Fruit fly (Drosophila melanogaster) whole organism, pupa: ENCODE measurements around the gene CG31248.

Experiments used
- CG10348 ChIP-seq: fragments of 200-800 bp; sonication (Bioruptor generic); IDR thresholded peaks from 2 replicates; pipeline ENCODE4 v1.3.6; 2022; ENCODE audit warnings: missing biosample characterization, missing genetic modification characterization
- CG12605 ChIP-seq: fragments of 200-800 bp; sonication (Bioruptor generic); IDR thresholded peaks from 2 replicates; pipeline ENCODE4 v1.3.6; 2022; ENCODE audit warnings: missing biosample characterization, missing genetic modification characterization
- CG13204 ChIP-seq: fragments of 200-800 bp; sonication (Bioruptor generic); optimal IDR thresholded peaks from 2 replicates; lab custom pipeline; 2018; ENCODE audit warnings: missing biosample characterization, mild to moderate bottlenecking, missing genetic modification characterization, moderate library complexity
- CG14655 ChIP-seq: fragments of 200-800 bp; sonication (Bioruptor generic); optimal IDR thresholded peaks from 3 replicates; lab custom pipeline; 2017; ENCODE audit warnings: mild to moderate bottlenecking, missing biosample characterization, missing genetic modification reagents, missing genetic modification characterization
- CG15710 ChIP-seq: fragments of 200-800 bp; sonication (Bioruptor generic); optimal IDR thresholded peaks from 2 replicates; lab custom pipeline; 2018; ENCODE audit warnings: missing biosample characterization, mild to moderate bottlenecking, missing genetic modification characterization, moderate library complexity
- CG17806 ChIP-seq: fragments of 200-800 bp; sonication (Bioruptor generic); optimal IDR thresholded peaks from 2 replicates; lab custom pipeline; 2018; ENCODE audit warnings: missing biosample characterization, mild to moderate bottlenecking, missing genetic modification characterization, moderate library complexity
- CG32121 ChIP-seq: fragments of 200-800 bp; sonication (Bioruptor generic); IDR thresholded peaks from 2 replicates; pipeline ENCODE4 v1.3.6; 2022; ENCODE audit warnings: missing biosample characterization, missing genetic modification characterization
- CG34367 ChIP-seq: fragments of 200-800 bp; sonication (Bioruptor generic); optimal IDR thresholded peaks from 2 replicates; lab custom pipeline; 2018; ENCODE audit warnings: missing biosample characterization, mild to moderate bottlenecking, missing genetic modification characterization
- CG4496 ChIP-seq: fragments of 200-800 bp; sonication (Bioruptor generic); IDR thresholded peaks from 3 replicates; pipeline ENCODE4 v1.3.6; 2022; ENCODE audit warnings: missing biosample characterization, missing genetic modification characterization
- CG8159 ChIP-seq: fragments of 200-800 bp; sonication (Bioruptor generic); optimal IDR thresholded peaks from 3 replicates; lab custom pipeline; 2018; ENCODE audit warnings: missing biosample characterization, mild to moderate bottlenecking, missing genetic modification characterization, moderate library complexity
- CG8301 ChIP-seq: fragments of 200-800 bp; sonication (Bioruptor generic); optimal IDR thresholded peaks from 2 replicates; lab custom pipeline; 2018; ENCODE audit warnings: missing biosample characterization, mild to moderate bottlenecking, missing genetic modification characterization
- CG9948 ChIP-seq: fragments of 200-800 bp; sonication (Bioruptor generic); optimal IDR thresholded peaks from 2 replicates; lab custom pipeline; 2018; ENCODE audit warnings: missing biosample characterization, mild to moderate bottlenecking, missing genetic modification characterization, moderate library complexity
- D1 ChIP-seq: fragments of 200-800 bp; sonication (Bioruptor generic); optimal IDR thresholded peaks from 2 replicates; lab custom pipeline; 2018; ENCODE audit warnings: missing biosample characterization, mild to moderate bottlenecking, missing genetic modification characterization, moderate library complexity
- EcR ChIP-seq: fragments of 200-800 bp; sonication (Bioruptor generic); optimal IDR thresholded peaks from 3 replicates; lab custom pipeline; 2019; ENCODE audit warnings: missing biosample characterization, missing genetic modification characterization, mild to moderate bottlenecking, moderate library complexity, missing genetic modification reagents
- Ets98B ChIP-seq: fragments of 200-800 bp; sonication (Bioruptor generic); IDR thresholded peaks from 2 replicates; pipeline ENCODE4 v1.3.6; 2022; ENCODE audit warnings: missing biosample characterization, missing genetic modification characterization
- Pif1A ChIP-seq: fragments of 200-800 bp; sonication (Bioruptor generic); optimal IDR thresholded peaks from 3 replicates; lab custom pipeline; 2016; ENCODE audit warnings: missing biosample characterization, missing genetic modification characterization
- Pif1B ChIP-seq: fragments of 200-800 bp; sonication (Bioruptor generic); optimal IDR thresholded peaks from 3 replicates; lab custom pipeline; 2016; ENCODE audit warnings: missing biosample characterization, missing genetic modification characterization
- Snoo ChIP-seq: fragments of 200-800 bp; sonication (Bioruptor generic); optimal IDR thresholded peaks from 3 replicates; lab custom pipeline; 2017; ENCODE audit warnings: missing biosample characterization, mild to moderate bottlenecking, missing genetic modification characterization, inconsistent platforms
- fd96Ca ChIP-seq: fragments of 200-800 bp; sonication (Bioruptor generic); IDR thresholded peaks from 3 replicates; pipeline ENCODE4 v1.3.6; 2022; ENCODE audit warnings: missing biosample characterization, missing genetic modification characterization
- gl ChIP-seq: fragments of 200-800 bp; sonication (Bioruptor generic); optimal IDR thresholded peaks from 2 replicates; lab custom pipeline; 2018; ENCODE audit warnings: missing biosample characterization, mild to moderate bottlenecking, missing genetic modification characterization
- rn ChIP-seq: fragments of 200-800 bp; sonication (Bioruptor generic); IDR thresholded peaks from 2 replicates; pipeline ENCODE4 v1.3.6; 2022; ENCODE audit warnings: missing biosample characterization, missing genetic modification characterization

CG31248 gene

dm6 chr3R:7089522-7090336 is 39.4 kb upstream of the CG31248 start:
- TF ChIP-seq CG8159 (peak; percentile 32), D1 (tag; lab: Kevin White, UChicago) (no peak), CG4496 (GFP tag; lab: Robert Waterston, UW) (peak; percentile 45; the same call in 1 of the 3 replicates)

dm6 chr3R:7090337-7090830 is 38.7 kb upstream of the CG31248 start:
- no peak for TF ChIP-seq rn (GFP tag; lab: Robert Waterston, UW)
- TF ChIP-seq CG15710 (tag; lab: Kevin White, UChicago), result peak; percentile 10
- peak; percentile 5 for TF ChIP-seq CG17806 (tag; lab: Kevin White, UChicago)
- TF ChIP-seq Ets98B (GFP tag; lab: Robert Waterston, UW), result no peak
- TF ChIP-seq CG32121, result peak; percentile 14; the same call in 1 of the 2 replicates
- TF ChIP-seq Pif1A (GFP tag; lab: Kevin White, UChicago), result peak; percentile 6
- TF ChIP-seq Snoo, result no peak

DNA sequence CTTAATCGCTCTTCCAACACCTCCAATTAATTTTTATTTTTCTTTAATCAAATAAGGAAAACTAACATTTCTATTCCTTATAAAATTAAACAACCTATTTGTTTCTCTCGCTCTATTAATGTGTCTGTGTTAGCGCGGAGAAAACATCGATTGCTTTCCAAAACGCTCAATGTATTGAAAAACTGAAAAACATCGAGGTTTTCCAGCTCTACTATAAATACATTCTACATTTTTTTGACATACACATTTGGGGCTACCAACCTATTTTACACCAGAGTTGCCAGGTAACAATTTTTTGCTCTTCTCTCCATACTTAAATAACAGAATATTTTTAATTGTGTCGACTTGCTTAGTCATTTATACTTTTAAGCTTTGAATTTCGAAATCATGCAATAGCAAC is 37.2 kb upstream of the CG31248 start:
- no peak for TF ChIP-seq rn (GFP tag; lab: Robert Waterston, UW)
- no peak for TF ChIP-seq EcR (GFP tag; lab: Kevin White, UChicago)

- no peak for TF ChIP-seq gl (tag; lab: Kevin White, UChicago)
- 0 out of 3 replicates have a peak, but pooled peaks have one; percentile 11 for TF ChIP-seq CG4496 (GFP tag; lab: Robert Waterston, UW)
- peak; percentile 8 for TF ChIP-seq Pif1B (GFP tag; lab: Kevin White, UChicago)
- TF ChIP-seq CG14655 (GFP tag; lab: Kevin White, UChicago), result no peak
- TF ChIP-seq CG15710 (tag; lab: Kevin White, UChicago), result peak; percentile 27
- TF ChIP-seq CG12605 (GFP tag; lab: Robert Waterston, UW), result 0 out of 2 replicates have a peak, but pooled peaks have one; percentile 21
- no peak for TF ChIP-seq CG32121
- TF ChIP-seq D1 (tag; lab: Kevin White, UChicago), result no peak
- no peak for TF ChIP-seq EcR (GFP tag; lab: Kevin White, UChicago)
- TF ChIP-seq Snoo, result peak; percentile 6
- peak; percentile 31 for TF ChIP-seq CG8159
Measured at dm6 chr3R:7093592-7093991, 35.5 kb upstream of the CG31248 start.

dm6 chr3R:7094368-7094767 is 34.8 kb upstream of the CG31248 start:
- TF ChIP-seq CG32121 (no peak), CG12605 (GFP tag; lab: Robert Waterston, UW) (no peak), CG15710 (tag; lab: Kevin White, UChicago) (no peak), Pif1B (GFP tag; lab: Kevin White, UChicago) (no peak)

DNA sequence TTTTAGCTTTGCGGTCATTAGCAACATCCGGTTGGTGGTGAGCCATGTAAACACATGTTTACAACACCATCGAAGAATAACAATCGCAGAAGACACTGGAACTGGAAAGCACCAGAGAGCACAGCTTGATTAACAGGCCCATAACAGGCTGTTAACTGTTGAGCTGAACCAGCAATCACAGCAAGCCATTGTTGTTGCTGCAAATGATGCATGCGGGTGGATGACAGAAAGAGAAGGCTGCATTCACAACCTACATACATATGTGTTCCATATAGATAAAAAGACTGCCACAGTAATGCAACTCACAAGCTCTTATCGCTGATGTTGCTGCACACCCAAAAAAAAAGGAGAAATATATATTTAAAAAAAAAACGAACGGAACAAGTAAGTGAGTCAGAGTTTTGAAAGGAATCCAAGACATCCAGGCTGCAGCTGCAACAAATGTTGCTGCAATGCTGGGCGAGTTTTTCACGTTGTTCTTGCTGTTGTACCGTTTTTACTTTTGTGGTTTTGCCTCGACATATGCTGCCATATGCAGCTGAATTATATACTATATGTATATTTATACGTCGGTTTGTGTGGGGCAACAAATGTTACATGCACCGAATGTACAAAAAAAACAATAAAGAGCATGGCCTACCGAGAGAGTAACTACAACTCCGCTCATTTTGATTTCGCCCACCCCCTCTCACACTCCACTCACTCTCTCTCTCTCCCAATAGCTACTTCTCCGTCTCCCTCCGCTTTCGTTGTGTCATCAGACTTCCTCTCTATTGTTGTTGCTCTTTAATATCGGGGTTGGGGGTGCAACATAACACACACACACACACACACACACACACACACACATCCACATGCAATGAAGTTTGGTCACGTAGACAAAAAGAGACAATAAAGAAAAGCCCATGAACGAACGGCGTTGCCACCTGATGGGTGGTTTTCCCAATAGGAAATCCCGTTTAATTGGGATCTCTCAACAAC is 26.0 kb upstream of the CG31248 start:
- no peak for TF ChIP-seq CG9948
- no peak for TF ChIP-seq CG34367 (tag; lab: Kevin White, UChicago)
- peak; percentile 17 for TF ChIP-seq CG8159
- TF ChIP-seq CG10348 (GFP tag; lab: Robert Waterston, UW), result no peak
- TF ChIP-seq CG13204 (GFP tag; lab: Kevin White, UChicago), result peak; percentile 10
- TF ChIP-seq Ets98B (GFP tag; lab: Robert Waterston, UW), result peak; percentile 71
- TF ChIP-seq Pif1A (GFP tag; lab: Kevin White, UChicago), result peak; percentile 21
- no peak for TF ChIP-seq gl (tag; lab: Kevin White, UChicago)
- no peak for TF ChIP-seq CG14655 (GFP tag; lab: Kevin White, UChicago)
- peak; percentile 2 for TF ChIP-seq CG8301 (tag; lab: Kevin White, UChicago)
- no peak for TF ChIP-seq CG15710 (tag; lab: Kevin White, UChicago)
- peak; percentile 42; the same call in 1 of the 2 replicates for TF ChIP-seq CG12605 (GFP tag; lab: Robert Waterston, UW)
- TF ChIP-seq CG17806 (tag; lab: Kevin White, UChicago), result no peak
- TF ChIP-seq fd96Ca (GFP tag; lab: Robert Waterston, UW), result peak; percentile 59; the same call in 2 of the 3 replicates
- peak; percentile 66; the same call in 2 of the 3 replicates for TF ChIP-seq CG4496 (GFP tag; lab: Robert Waterston, UW)
- TF ChIP-seq EcR (GFP tag; lab: Kevin White, UChicago), result peak; percentile 71
- no peak for TF ChIP-seq Pif1B (GFP tag; lab: Kevin White, UChicago)
- no peak for TF ChIP-seq rn (GFP tag; lab: Robert Waterston, UW)
- no peak for TF ChIP-seq Snoo
- no peak for TF ChIP-seq D1 (tag; lab: Kevin White, UChicago)
- TF ChIP-seq CG32121, result peak; percentile 58
- TF ChIP-seq, all 21 proteins: peak for 10
